Worm (Caenorhabditis elegans) whole organism, late embryonic: Measurements from ENCODE around the gene C25E10.13.

Source experiments
- ahr-1 ChIP-seq: sonication (generic microtip); optimal IDR thresholded peaks from 2 replicates; lab custom pipeline; 2016; ENCODE audit warnings: missing genetic modification characterization, missing compliant biosample characterization
- ceh-48 ChIP-seq: sonication (generic microtip); optimal IDR thresholded peaks from 2 replicates; lab custom pipeline; 2016; ENCODE audit warnings: missing genetic modification characterization, inconsistent platforms, missing compliant biosample characterization
- ceh-9 ChIP-seq: sonication (generic microtip); optimal IDR thresholded peaks from 2 replicates; lab custom pipeline; 2016; ENCODE audit warnings: mild to moderate bottlenecking, missing genetic modification characterization, inconsistent platforms, missing compliant biosample characterization
- dmd-4 ChIP-seq: sonication (generic microtip); optimal IDR thresholded peaks from 2 replicates; lab custom pipeline; 2016; ENCODE audit warnings: borderline replicate concordance, missing genetic modification characterization, missing compliant biosample characterization
- fkh-6 ChIP-seq: sonication (generic microtip); optimal IDR thresholded peaks from 2 replicates; lab custom pipeline; 2016; ENCODE audit warnings: missing genetic modification characterization, missing compliant biosample characterization
- hlh-13 ChIP-seq: fragments of 200-800 bp; sonication (Bioruptor generic); optimal IDR thresholded peaks from 2 replicates; lab custom pipeline; 2018; ENCODE audit warnings: mild to moderate bottlenecking, missing genetic modification characterization, missing compliant biosample characterization
- hlh-30 ChIP-seq: sonication (generic microtip); optimal IDR thresholded peaks from 2 replicates; lab custom pipeline; 2017; ENCODE audit warnings: antibody characterized with exemption, missing genetic modification characterization, missing compliant biosample characterization; ENCODE audit not compliant: insufficient read depth
- pha-4 ChIP-seq: fragments of 150-350 bp; optimal IDR thresholded peaks from 2 replicates; lab custom pipeline; 2018; ENCODE audit warnings: missing biosample characterization, missing genetic modification reagents, missing genetic modification characterization
- syd-9 ChIP-seq: sonication (generic microtip); optimal IDR thresholded peaks from 2 replicates; lab custom pipeline; 2016; ENCODE audit warnings: mild to moderate bottlenecking, missing genetic modification characterization, moderate library complexity, missing compliant biosample characterization
- tbx-7 ChIP-seq: sonication (generic microtip); optimal IDR thresholded peaks from 2 replicates; lab custom pipeline; 2016; ENCODE audit warnings: missing genotype, missing genetic modification characterization, missing compliant biosample characterization
- unc-55 ChIP-seq: sonication (generic microtip); optimal IDR thresholded peaks from 2 replicates; lab custom pipeline; 2017; ENCODE audit warnings: missing biosample characterization, missing genetic modification reagents, missing genetic modification characterization

DNA sequence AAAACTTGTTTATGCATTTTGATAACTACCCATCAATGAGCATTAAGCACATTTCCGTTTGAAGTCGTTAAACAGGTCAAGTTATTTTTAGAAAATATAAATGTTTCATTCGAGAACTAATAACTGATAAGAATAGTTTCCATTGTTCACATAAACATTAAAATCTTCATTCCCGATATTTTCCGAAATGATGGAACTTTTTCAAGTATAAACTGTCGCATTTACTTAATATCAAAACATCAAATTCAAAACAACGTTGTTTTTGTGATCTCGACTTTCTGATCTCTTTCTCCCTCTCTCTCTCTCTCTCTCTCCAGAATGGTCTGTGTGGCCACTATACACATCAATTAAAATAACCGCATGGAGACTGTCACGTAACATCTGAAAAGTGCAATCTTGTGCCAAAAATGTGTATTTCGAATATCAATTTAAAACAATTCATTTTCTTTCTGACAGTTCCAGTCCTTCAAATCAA, 14.9 kb downstream of the C25E10.13 start:
- TF ChIP-seq tbx-7 (tag; lab: Kevin White, UChicago) (no peak), dmd-4 (tag; lab: Kevin White, UChicago) (no peak), hlh-13 (GFP tag; lab: Kevin White, UChicago) (no peak), ahr-1 (tag; lab: Kevin White, UChicago) (no peak), hlh-30 (no peak), unc-55 (GFP tag; lab: Kevin White, UChicago) (no peak), ceh-9 (tag; lab: Kevin White, UChicago) (no peak), syd-9 (tag; lab: Kevin White, UChicago) (no peak), fkh-6 (no peak), ceh-48 (no peak), pha-4 (tag; lab: Kevin White, UChicago) (no peak)
